Fruit fly (Drosophila melanogaster) whole organism, embryonic: ENCODE results near the gene Smox.
A peak's percentile ranks its signal among the peaks of the same experiment; 100 is the strongest.

Source experiments
- B-H1 ChIP-seq: fragments of 200-800 bp; sonication (Bioruptor generic); IDR thresholded peaks from 3 replicates; pipeline ENCODE4 v1.3.6; 2022; ENCODE audit warnings: missing biosample characterization, missing genetic modification characterization
- BEAF-32 ChIP-seq: fragments of 200-800 bp; sonication (Bioruptor generic); optimal IDR thresholded peaks from 3 replicates; lab custom pipeline; 2017; ENCODE audit warnings: missing biosample characterization, missing genetic modification characterization, mild to moderate bottlenecking, moderate library complexity, missing genetic modification reagents
- CG11695 ChIP-seq: fragments of 200-800 bp; sonication (Bioruptor generic); IDR thresholded peaks from 3 replicates; pipeline ENCODE4 v1.3.6; 2022; ENCODE audit warnings: missing biosample characterization, missing genetic modification characterization
- CG11723 ChIP-seq: fragments of 200-800 bp; sonication (Bioruptor generic); optimal IDR thresholded peaks from 2 replicates; lab custom pipeline; 2017; ENCODE audit warnings: missing biosample characterization, mild to moderate bottlenecking, missing genetic modification characterization
- CG12104 ChIP-seq: fragments of 200-800 bp; sonication (Bioruptor generic); optimal IDR thresholded peaks from 3 replicates; lab custom pipeline; 2016; ENCODE audit warnings: missing biosample characterization, missing genetic modification characterization
- CG13123 ChIP-seq: fragments of 200-800 bp; sonication (Bioruptor generic); optimal IDR thresholded peaks from 2 replicates; lab custom pipeline; 2016; ENCODE audit warnings: missing biosample characterization, missing genetic modification characterization
- CG13287 ChIP-seq: fragments of 200-800 bp; sonication (Bioruptor generic); IDR thresholded peaks from 2 replicates; pipeline ENCODE4 v1.3.6; 2022; ENCODE audit warnings: missing biosample characterization, missing genetic modification characterization; ENCODE audit not compliant: partially characterized antibody
- CG13424 ChIP-seq: fragments of 200-800 bp; sonication (Bioruptor generic); optimal IDR thresholded peaks from 2 replicates; lab custom pipeline; 2019; ENCODE audit warnings: missing biosample characterization, mild to moderate bottlenecking, missing genetic modification characterization, moderate library complexity
- CG13624 ChIP-seq: fragments of 200-800 bp; sonication (Bioruptor generic); optimal IDR thresholded peaks from 2 replicates; lab custom pipeline; 2016; ENCODE audit warnings: missing biosample characterization, missing genetic modification characterization
- CG14014 ChIP-seq: fragments of 200-800 bp; sonication (Bioruptor generic); IDR thresholded peaks from 2 replicates; pipeline ENCODE4 v1.3.6; 2022; ENCODE audit warnings: missing biosample characterization, missing genetic modification characterization
- CG14710 ChIP-seq: fragments of 200-800 bp; sonication (Bioruptor generic); optimal IDR thresholded peaks from 3 replicates; lab custom pipeline; 2019; ENCODE audit warnings: missing biosample characterization, mild to moderate bottlenecking, missing genetic modification characterization, moderate library complexity
- CG14860 ChIP-seq: fragments of 200-800 bp; sonication (Bioruptor generic); IDR thresholded peaks from 3 replicates; pipeline ENCODE4 v1.3.6; 2022; ENCODE audit warnings: missing biosample characterization, missing genetic modification characterization; ENCODE audit not compliant: partially characterized antibody
- CG15514 ChIP-seq: fragments of 200-800 bp; sonication (Bioruptor generic); optimal IDR thresholded peaks from 3 replicates; lab custom pipeline; 2017; ENCODE audit warnings: missing biosample characterization, missing genetic modification characterization, mild to moderate bottlenecking, moderate library complexity, missing genetic modification reagents
- CG16813 ChIP-seq: fragments of 200-800 bp; sonication (Bioruptor generic); IDR thresholded peaks from 3 replicates; pipeline ENCODE4 v1.3.6; 2022; ENCODE audit warnings: missing biosample characterization, missing genetic modification characterization; ENCODE audit not compliant: partially characterized antibody
- CG34376 ChIP-seq: fragments of 200-800 bp; sonication (Bioruptor generic); optimal IDR thresholded peaks from 2 replicates; lab custom pipeline; 2018; ENCODE audit warnings: missing biosample characterization, mild to moderate bottlenecking, missing genetic modification characterization
- CG7271 ChIP-seq: fragments of 200-800 bp; sonication (Bioruptor generic); optimal IDR thresholded peaks from 2 replicates; lab custom pipeline; 2018; ENCODE audit warnings: missing biosample characterization, mild to moderate bottlenecking, missing genetic modification characterization, moderate library complexity
- CG7372 ChIP-seq: fragments of 200-800 bp; sonication (Bioruptor generic); IDR thresholded peaks from 2 replicates; pipeline ENCODE4 v1.3.6; 2022; ENCODE audit warnings: missing biosample characterization, missing genetic modification characterization
- CG7556 ChIP-seq: fragments of 200-800 bp; sonication (Bioruptor generic); optimal IDR thresholded peaks from 2 replicates; lab custom pipeline; 2017; ENCODE audit warnings: missing biosample characterization, mild to moderate bottlenecking, missing genetic modification characterization
- CkIIα-i1 ChIP-seq: fragments of 200-800 bp; sonication (Bioruptor generic); IDR thresholded peaks from 2 replicates; pipeline ENCODE4 v1.3.6; 2022; ENCODE audit warnings: missing biosample characterization, missing genetic modification characterization
- CoRest ChIP-seq: fragments of 200-800 bp; sonication (Bioruptor generic); optimal IDR thresholded peaks from 3 replicates; lab custom pipeline; 2018; ENCODE audit warnings: missing biosample characterization, mild to moderate bottlenecking, missing genetic modification characterization, moderate library complexity
- Dfd ChIP-seq, 2 experiments: fragments of >200 bp; optimal IDR thresholded peaks; 2 replicates each; lab custom pipeline; 2017; ENCODE audit warnings: missing biosample characterization in 2 of 2, missing genetic modification characterization in 2 of 2
- Drgx ChIP-seq: fragments of 200-800 bp; sonication (Bioruptor generic); IDR thresholded peaks from 2 replicates; pipeline ENCODE4 v1.3.6; 2022; ENCODE audit warnings: missing biosample characterization, missing genetic modification characterization
- E2f1 ChIP-seq: fragments of 200-800 bp; sonication (Bioruptor generic); IDR thresholded peaks from 2 replicates; pipeline ENCODE4 v1.3.6; 2022; ENCODE audit warnings: missing biosample characterization, missing genetic modification characterization
- ERR ChIP-seq: fragments of 200-800 bp; sonication (Bioruptor generic); optimal IDR thresholded peaks from 2 replicates; lab custom pipeline; 2016; ENCODE audit warnings: missing biosample characterization, missing genetic modification characterization
- Ets97D ChIP-seq: fragments of 200-800 bp; sonication (Bioruptor generic); optimal IDR thresholded peaks from 3 replicates; lab custom pipeline; 2016; ENCODE audit warnings: missing biosample characterization, missing genetic modification characterization
- Gug ChIP-seq: fragments of 200-800 bp; sonication (Bioruptor generic); IDR thresholded peaks from 4 replicates; pipeline ENCODE4 v1.3.6; 2022; ENCODE audit warnings: missing biosample characterization, missing genetic modification characterization
- HHEX ChIP-seq: fragments of 200-800 bp; sonication (Bioruptor generic); optimal IDR thresholded peaks from 3 replicates; lab custom pipeline; 2017; ENCODE audit warnings: missing biosample characterization, mild to moderate bottlenecking, missing genetic modification characterization, missing genetic modification reagents
- Hsf ChIP-seq: fragments of 200-800 bp; sonication (Bioruptor generic); optimal IDR thresholded peaks from 3 replicates; lab custom pipeline; 2016; ENCODE audit warnings: missing biosample characterization, missing genetic modification characterization
- Lhr ChIP-seq: fragments of 200-800 bp; sonication (Bioruptor generic); optimal IDR thresholded peaks from 3 replicates; lab custom pipeline; 2017; ENCODE audit warnings: mild to moderate bottlenecking, missing biosample characterization, missing genetic modification reagents, missing genetic modification characterization
- Neu2 ChIP-seq: fragments of 200-800 bp; sonication (Bioruptor generic); optimal IDR thresholded peaks from 3 replicates; lab custom pipeline; 2016; ENCODE audit warnings: missing biosample characterization, missing genetic modification characterization, borderline replicate concordance
- NfI ChIP-seq: fragments of 200-800 bp; sonication (Bioruptor generic); optimal IDR thresholded peaks from 3 replicates; lab custom pipeline; 2018; ENCODE audit warnings: missing biosample characterization, mild to moderate bottlenecking, missing genetic modification characterization, moderate library complexity
- Trl ChIP-seq, 3 experiments: fragments of >200 bp in 2 of 3; fragments of 200-800 bp in 1 of 3; sonication (Bioruptor generic) in 1 of 3; optimal IDR thresholded peaks; 2 replicates in 1 of 3; 3 replicates in 2 of 3; lab custom pipeline; 2016 to 2017; ENCODE audit warnings: missing biosample characterization in 1 of 3, missing genetic modification characterization in 1 of 3
- ap ChIP-seq: fragments of 200-800 bp; sonication (Bioruptor generic); IDR thresholded peaks from 2 replicates; pipeline ENCODE4 v1.3.6; 2022; ENCODE audit warnings: missing biosample characterization, missing genetic modification characterization
- bcd ChIP-seq: fragments of 200-800 bp; sonication (Bioruptor generic); optimal IDR thresholded peaks from 2 replicates; lab custom pipeline; 2017; ENCODE audit warnings: missing biosample characterization, mild to moderate bottlenecking, missing genetic modification characterization
- cato ChIP-seq: fragments of 200-800 bp; sonication (Bioruptor generic); optimal IDR thresholded peaks from 2 replicates; lab custom pipeline; 2016; ENCODE audit warnings: missing biosample characterization, missing genetic modification characterization, borderline replicate concordance
- cg ChIP-seq: fragments of 200-800 bp; sonication (Bioruptor generic); optimal IDR thresholded peaks from 3 replicates; lab custom pipeline; 2019; ENCODE audit warnings: missing biosample characterization, mild to moderate bottlenecking, missing genetic modification characterization, moderate library complexity
- ftz-f1 ChIP-seq: fragments of 200-800 bp; sonication (Bioruptor generic); optimal IDR thresholded peaks from 2 replicates; lab custom pipeline; 2016; ENCODE audit warnings: missing biosample characterization, missing genetic modification characterization
- gem ChIP-seq: fragments of 200-800 bp; sonication (Bioruptor generic); optimal IDR thresholded peaks from 2 replicates; lab custom pipeline; 2019; ENCODE audit warnings: missing biosample characterization, mild to moderate bottlenecking, missing genetic modification characterization, moderate library complexity
- kni ChIP-seq: fragments of 200-800 bp; sonication (Bioruptor generic); optimal IDR thresholded peaks from 3 replicates; lab custom pipeline; 2017; ENCODE audit warnings: mild to moderate bottlenecking, missing biosample characterization, missing genetic modification reagents, missing genetic modification characterization
- nmo ChIP-seq: fragments of 200-800 bp; sonication (Bioruptor generic); optimal IDR thresholded peaks from 2 replicates; lab custom pipeline; 2018; ENCODE audit warnings: missing biosample characterization, mild to moderate bottlenecking, missing genetic modification characterization, moderate library complexity
- odd ChIP-seq: fragments of 200-800 bp; sonication (Bioruptor generic); optimal IDR thresholded peaks from 2 replicates; lab custom pipeline; 2017; ENCODE audit warnings: missing biosample characterization, mild to moderate bottlenecking, missing genetic modification characterization
- p53 ChIP-seq: fragments of 200-800 bp; sonication (Bioruptor generic); optimal IDR thresholded peaks from 2 replicates; lab custom pipeline; 2016; ENCODE audit warnings: missing biosample characterization, missing genetic modification characterization
- peb ChIP-seq: fragments of 200-800 bp; sonication (Bioruptor generic); IDR thresholded peaks from 2 replicates; pipeline ENCODE4 v1.3.6; 2022; ENCODE audit warnings: missing biosample characterization, missing genetic modification characterization
- pfk ChIP-seq: fragments of 200-800 bp; sonication (Bioruptor generic); optimal IDR thresholded peaks from 2 replicates; lab custom pipeline; 2018; ENCODE audit warnings: missing biosample characterization, mild to moderate bottlenecking, missing genetic modification characterization, moderate library complexity
- sc ChIP-seq, 3 experiments: fragments of >200 bp in 2 of 3; fragments of 200-800 bp in 1 of 3; sonication (Bioruptor generic) in 1 of 3; optimal IDR thresholded peaks; 2 replicates in 2 of 3; 3 replicates in 1 of 3; lab custom pipeline; 2017; ENCODE audit warnings: mild to moderate bottlenecking in 1 of 3, missing biosample characterization in 1 of 3, missing genetic modification characterization in 1 of 3, missing genetic modification reagents in 1 of 3
- schlank ChIP-seq: fragments of 200-800 bp; sonication (Bioruptor generic); optimal IDR thresholded peaks from 2 replicates; lab custom pipeline; 2018; ENCODE audit warnings: missing biosample characterization, mild to moderate bottlenecking, missing genetic modification characterization
- sisA ChIP-seq: fragments of 200-800 bp; sonication (Bioruptor generic); IDR thresholded peaks from 2 replicates; pipeline ENCODE4 v1.3.6; 2022; ENCODE audit warnings: missing biosample characterization, missing genetic modification characterization
- tx ChIP-seq: fragments of 200-800 bp; sonication (Bioruptor generic); optimal IDR thresholded peaks from 2 replicates; lab custom pipeline; 2016; ENCODE audit warnings: missing biosample characterization, missing genetic modification characterization

The Smox gene

dm6 chrX:8091017-8091620 lies 51.0 kb downstream of the Smox start (continued):
- TF ChIP-seq HHEX (GFP tag; lab: Kevin White, UChicago) (peak; percentile 97), tx (GFP tag; lab: Kevin White, UChicago) (peak; percentile 83), bcd (peak; percentile 97), Lhr (GFP tag; lab: Kevin White, UChicago) (peak; percentile 78), Neu2 (no peak), ap (GFP tag; lab: Robert Waterston, UW) (peak; percentile 98), CoRest (peak; percentile 95), CG14860 (GFP tag; lab: Robert Waterston, UW) (no peak), CG7271 (tag; lab: Kevin White, UChicago) (peak; percentile 71), CG14014 (peak; percentile 98), sc (optimal IDR thresholded peaks at IDR 0.05; lab: Kevin White, UChicago) (no peak), sc (GFP tag; optimal IDR thresholded peaks at IDR 0.05; lab: Kevin White, UChicago) (peak; percentile 93), CG7372 (peak; percentile 97), CkIIα-i1 (GFP tag; lab: Robert Waterston, UW) (peak; percentile 96), CG15514 (peak; percentile 93), CG11723 (GFP tag; lab: Kevin White, UChicago) (peak; percentile 95), CG13123 (peak; percentile 86), sisA (peak; percentile 97), CG16813 (GFP tag; lab: Robert Waterston, UW) (no peak), B-H1 (GFP tag; lab: Robert Waterston, UW) (peak; percentile 98), CG11695 (peak; percentile 98), Gug (peak; percentile 96), Trl (optimal IDR thresholded peaks at IDR 0.05; lab: Kevin White, UChicago) (peak; percentile 86 to 99), Trl (GFP tag; optimal IDR thresholded peaks at IDR 0.05; lab: Kevin White, UChicago) (peak; percentile 84), CG7556 (GFP tag; lab: Kevin White, UChicago) (peak; percentile 97), CG13287 (GFP tag; lab: Robert Waterston, UW) (peak; percentile 65), peb (GFP tag; lab: Robert Waterston, UW) (peak; percentile 96), Dfd (GFP tag; optimal IDR thresholded peaks at IDR 0.05; lab: Kevin White, UChicago) (peak in 1 of 2 experiments; percentile 64), CG12104 (GFP tag; lab: Kevin White, UChicago) (peak; percentile 94), ftz-f1 (GFP tag; lab: Kevin White, UChicago) (peak; percentile 34), CG13624 (GFP tag; lab: Kevin White, UChicago) (peak; percentile 80), gem (tag; lab: Kevin White, UChicago) (peak; percentile 98), cg (GFP tag; lab: Kevin White, UChicago) (peak; percentile 89), nmo (GFP tag; lab: Kevin White, UChicago) (peak; percentile 94), Drgx (GFP tag; lab: Robert Waterston, UW) (peak; percentile 99), ERR (GFP tag; lab: Kevin White, UChicago) (peak; percentile 85), p53 (GFP tag; lab: Kevin White, UChicago) (no peak), schlank (tag; lab: Kevin White, UChicago) (peak; percentile 93), BEAF-32 (peak; percentile 9), E2f1 (GFP tag; lab: Robert Waterston, UW) (peak; percentile 98), pfk (GFP tag; lab: Kevin White, UChicago) (no peak), cato (GFP tag; lab: Kevin White, UChicago) (peak; percentile 90), odd (peak; percentile 95), CG13424 (peak; percentile 95), Ets97D (GFP tag; lab: Kevin White, UChicago) (peak; percentile 55), CG14710 (tag; lab: Kevin White, UChicago) (peak; percentile 87), CG34376 (GFP tag; lab: Kevin White, UChicago) (peak; percentile 95), Hsf (GFP tag; lab: Kevin White, UChicago) (peak; percentile 94), kni (peak; percentile 9), NfI (GFP tag; lab: Kevin White, UChicago) (peak; percentile 96)
